Fruit fly (Drosophila melanogaster) S2 (cell line): Measurements from ENCODE around the gene pins.

Experiments used
- CG8478 ChIP-seq: fragments of >200 bp; optimal IDR thresholded peaks from 2 replicates; lab custom pipeline; 2018
- CTCF ChIP-seq, 2 experiments: fragments of >200 bp; optimal IDR thresholded peaks; 2 replicates each; lab custom pipeline; 2018

Gene pins

dm6 chr3R:27561114-27561513 is 21.5 kb upstream of the pins start, which contains the start of gene CG5646:
TSS of gene CG5646 (minus strand) at chr3R:27561319.
- TF ChIP-seq CTCF (optimal IDR thresholded peaks at IDR 0.05; lab: Kevin White, UChicago) = no peak
- no peak for TF ChIP-seq CG8478 (lab: Kevin White, UChicago)

- no peak for TF ChIP-seq CTCF (optimal IDR thresholded peaks at IDR 0.05; lab: Kevin White, UChicago)
- no peak for TF ChIP-seq CG8478 (lab: Kevin White, UChicago)
Measured at dm6 chr3R:27568545-27568944, 14.1 kb upstream of the pins start.

dm6 chr3R:27569706-27570105 is 12.9 kb upstream of the pins start:
- no peak for TF ChIP-seq CTCF (optimal IDR thresholded peaks at IDR 0.05; lab: Kevin White, UChicago)
- no peak for TF ChIP-seq CG8478 (lab: Kevin White, UChicago)

- TF ChIP-seq CG8478 (lab: Kevin White, UChicago) = no peak
- TF ChIP-seq CTCF (optimal IDR thresholded peaks at IDR 0.05; lab: Kevin White, UChicago) = no peak
Measured at dm6 chr3R:27570692-27571091, 11.9 kb upstream of the pins start.

- TF ChIP-seq CTCF (optimal IDR thresholded peaks at IDR 0.05; lab: Kevin White, UChicago) (no peak), CG8478 (lab: Kevin White, UChicago) (no peak)
Measured at dm6 chr3R:27579422-27579821, 3.2 kb upstream of the pins start.

dm6 chr3R:27580274-27581011 is 2.2 kb upstream of the pins start:
- TF ChIP-seq CTCF (optimal IDR thresholded peaks at IDR 0.05; lab: Kevin White, UChicago) (no peak), CG8478 (lab: Kevin White, UChicago) (no peak)

dm6 chr3R:27581263-27581868 is 1.3 kb upstream of the pins start:
- TF ChIP-seq CTCF (optimal IDR thresholded peaks at IDR 0.05; lab: Kevin White, UChicago) (peak; percentile 45 to 62), CG8478 (lab: Kevin White, UChicago) (no peak)

- TF ChIP-seq CTCF (optimal IDR thresholded peaks at IDR 0.05; lab: Kevin White, UChicago) (no peak), CG8478 (lab: Kevin White, UChicago) (no peak)
Measured at dm6 chr3R:27581890-27582487, 651 bp upstream of the pins start, which contains the start of gene wdb. TSS of gene wdb (minus strand) at chr3R:27582241.

dm6 chr3R:27593174-27593573 is 10.5 kb downstream of the pins start:
- no peak for TF ChIP-seq CTCF (optimal IDR thresholded peaks at IDR 0.05; lab: Kevin White, UChicago)
- no peak for TF ChIP-seq CG8478 (lab: Kevin White, UChicago)

dm6 chr3R:27593580-27594187 is 11.0 kb downstream of the pins start:
- no peak for TF ChIP-seq CTCF (optimal IDR thresholded peaks at IDR 0.05; lab: Kevin White, UChicago)
- TF ChIP-seq CG8478 (lab: Kevin White, UChicago) = no peak

dm6 chr3R:27595979-27596378 is 13.3 kb downstream of the pins start, which contains the start of gene CG5639:
TSS of gene CG5639 (minus strand) at chr3R:27596130.
- no peak for TF ChIP-seq CG8478 (lab: Kevin White, UChicago)
- TF ChIP-seq CTCF (optimal IDR thresholded peaks at IDR 0.05; lab: Kevin White, UChicago) = no peak

- no peak for TF ChIP-seq CG8478 (lab: Kevin White, UChicago)
- no peak for TF ChIP-seq CTCF (optimal IDR thresholded peaks at IDR 0.05; lab: Kevin White, UChicago)
Measured at dm6 chr3R:27597258-27597657, 14.6 kb downstream of the pins start.

- TF ChIP-seq CTCF (optimal IDR thresholded peaks at IDR 0.05; lab: Kevin White, UChicago) = no peak
- no peak for TF ChIP-seq CG8478 (lab: Kevin White, UChicago)
Measured at dm6 chr3R:27603671-27604070, 21.0 kb downstream of the pins start.

- TF ChIP-seq CTCF (optimal IDR thresholded peaks at IDR 0.05; lab: Kevin White, UChicago) (no peak), CG8478 (lab: Kevin White, UChicago) (no peak)
Measured at dm6 chr3R:27604636-27605443, 22.2 kb downstream of the pins start.
